Worm (Caenorhabditis elegans): ENCODE results near the gene rpb-11.
A peak's percentile ranks its signal among the peaks of the same experiment; 100 is the strongest.

The rpb-11 gene

ce11 chrII:14059767-14060166 lies at the start of gene rpb-11:
TSS of gene rpb-11 (plus strand) at chrII:14060085.
- TF ChIP-seq lin-15B (tag; optimal IDR thresholded peaks at IDR 0.05) (peak; percentile 94), aly-2 (tag; optimal IDR thresholded peaks at IDR 0.05) (peak; percentile 56), nhr-23 (tag; optimal IDR thresholded peaks at IDR 0.05) (peak; percentile 97), nfya-1 (tag; optimal IDR thresholded peaks at IDR 0.05; ENCODE audit: insufficient read depth) (peak; percentile 93), ceh-9 (tag; optimal IDR thresholded peaks at IDR 0.05) (no peak), ztf-4 (tag; optimal IDR thresholded peaks at IDR 0.05) (no peak), nhr-77 (tag; optimal IDR thresholded peaks at IDR 0.05) (peak; percentile 95), ceh-16 (tag; optimal IDR thresholded peaks at IDR 0.05) (no peak), hmg-11 (tag; optimal IDR thresholded peaks at IDR 0.05) (peak; percentile 58), fkh-10 (GFP tag; optimal IDR thresholded peaks at IDR 0.05) (peak; percentile 81), nhr-12 (tag; optimal IDR thresholded peaks at IDR 0.05) (no peak), pha-4 (tag; optimal IDR thresholded peaks at IDR 0.05) (peak; percentile 98), lin-39 (tag; optimal IDR thresholded peaks at IDR 0.05) (peak; percentile 67), ztf-11 (tag; optimal IDR thresholded peaks at IDR 0.05) (no peak), jun-1 (tag; optimal IDR thresholded peaks at IDR 0.05) (peak; percentile 88), nhr-11 (tag; optimal IDR thresholded peaks at IDR 0.05) (no peak), elt-1 (tag; optimal IDR thresholded peaks at IDR 0.05) (peak; percentile 66), R02D3.7 (tag; optimal IDR thresholded peaks at IDR 0.05) (peak; percentile 85), nhr-43 (tag; optimal IDR thresholded peaks at IDR 0.05; ENCODE audit: poor library complexity, severe bottlenecking) (peak; percentile 90), ceh-28 (tag; optimal IDR thresholded peaks at IDR 0.05) (peak; percentile 81), ceh-82 (tag; optimal IDR thresholded peaks at IDR 0.05) (peak; percentile 80), zag-1 (tag; optimal IDR thresholded peaks at IDR 0.05) (peak; percentile 44), elt-2 (tag; optimal IDR thresholded peaks at IDR 0.05) (peak; percentile 72), unc-39 (tag; optimal IDR thresholded peaks at IDR 0.05) (no peak), fos-1 (tag; optimal IDR thresholded peaks at IDR 0.05) (no peak), nhr-76 (tag; optimal IDR thresholded peaks at IDR 0.05) (no peak), snpc-4 (tag; optimal IDR thresholded peaks at IDR 0.05) (peak; percentile 92), sea-2 (GFP tag; optimal IDR thresholded peaks at IDR 0.05) (no peak), unc-62 (GFP tag; optimal IDR thresholded peaks at IDR 0.05) (peak; percentile 26), daf-12 (tag; optimal IDR thresholded peaks at IDR 0.05) (no peak), mml-1 (tag; optimal IDR thresholded peaks at IDR 0.05) (no peak), eor-1 (tag; optimal IDR thresholded peaks at IDR 0.05) (no peak), mdl-1 (tag; optimal IDR thresholded peaks at IDR 0.05) (no peak), nhr-237 (tag; optimal IDR thresholded peaks at IDR 0.05) (no peak), nhr-28 (tag; optimal IDR thresholded peaks at IDR 0.05) (no peak), egl-5 (tag; optimal IDR thresholded peaks at IDR 0.05) (no peak), ama-1 (optimal IDR thresholded peaks at IDR 0.05) (no peak), pqm-1 (tag; optimal IDR thresholded peaks at IDR 0.05) (peak; percentile 56), tbx-2 (tag; optimal IDR thresholded peaks at IDR 0.05) (peak; percentile 91), ZK546.5 (tag; optimal IDR thresholded peaks at IDR 0.05) (no peak), nhr-25 (tag; optimal IDR thresholded peaks at IDR 0.05) (peak; percentile 84), skn-1 (tag; optimal IDR thresholded peaks at IDR 0.05) (peak; percentile 85), nhr-67 (tag; optimal IDR thresholded peaks at IDR 0.05) (no peak), elt-3 (tag; optimal IDR thresholded peaks at IDR 0.05) (no peak), egl-27 (tag; optimal IDR thresholded peaks at IDR 0.05) (no peak), lsy-12 (tag; optimal IDR thresholded peaks at IDR 0.05) (peak; percentile 83), fkh-2 (tag; optimal IDR thresholded peaks at IDR 0.05) (no peak)

All from whole organism, L3 larva.